Worm (Caenorhabditis elegans): ENCODE results near the gene F44G4.3.

F44G4.3 gene

ce11 chrII:9017628-9018027, 20.2 kb upstream of the F44G4.3 start:
- no peak for TF ChIP-seq unc-30 (tag; optimal IDR thresholded peaks at IDR 0.05)
- TF ChIP-seq C34B4.2 (tag; optimal IDR thresholded peaks at IDR 0.05): no peak
- TF ChIP-seq nhr-47 (tag; optimal IDR thresholded peaks at IDR 0.05): no peak
- no peak for TF ChIP-seq aly-2 (tag; optimal IDR thresholded peaks at IDR 0.05)
- TF ChIP-seq fkh-8 (tag; optimal IDR thresholded peaks at IDR 0.05): no peak
- no peak for TF ChIP-seq lin-39 (tag; optimal IDR thresholded peaks at IDR 0.05)
- no peak for TF ChIP-seq F16B12.6 (tag; optimal IDR thresholded peaks at IDR 0.05)
- no peak for TF ChIP-seq mep-1 (tag; optimal IDR thresholded peaks at IDR 0.05)
- no peak for TF ChIP-seq rnt-1 (tag; optimal IDR thresholded peaks at IDR 0.05)
- TF ChIP-seq elt-3 (tag; optimal IDR thresholded peaks at IDR 0.05): no peak
- TF ChIP-seq tbx-2 (tag; optimal IDR thresholded peaks at IDR 0.05): no peak
- TF ChIP-seq lin-15B (tag; optimal IDR thresholded peaks at IDR 0.05): no peak
- TF ChIP-seq mef-2 (tag; optimal IDR thresholded peaks at IDR 0.05): no peak
- TF ChIP-seq nhr-12 (tag; optimal IDR thresholded peaks at IDR 0.05): no peak
- TF ChIP-seq nhr-76 (tag; optimal IDR thresholded peaks at IDR 0.05): no peak
- TF ChIP-seq unc-86 (tag; optimal IDR thresholded peaks at IDR 0.05): no peak
- TF ChIP-seq dsc-1 (tag; optimal IDR thresholded peaks at IDR 0.05): no peak
- TF ChIP-seq ces-1 (GFP tag; optimal IDR thresholded peaks at IDR 0.05): no peak

ce11 chrII:9014877-9015505, 17.5 kb upstream of the F44G4.3 start:
- TF ChIP-seq rnt-1 (tag; optimal IDR thresholded peaks at IDR 0.05) (peak; percentile 7), nhr-71 (tag; optimal IDR thresholded peaks at IDR 0.05) (peak; percentile 21), fkh-10 (GFP tag; optimal IDR thresholded peaks at IDR 0.05) (no peak), unc-86 (tag; optimal IDR thresholded peaks at IDR 0.05) (no peak), ceh-82 (tag; optimal IDR thresholded peaks at IDR 0.05) (no peak), blmp-1 (tag; optimal IDR thresholded peaks at IDR 0.05) (peak; percentile 53), lin-14 (GFP tag; optimal IDR thresholded peaks at IDR 0.05) (peak; percentile 70), fkh-8 (tag; optimal IDR thresholded peaks at IDR 0.05) (peak; percentile 60), dsc-1 (tag; optimal IDR thresholded peaks at IDR 0.05) (peak; percentile 92), efl-1 (optimal IDR thresholded peaks at IDR 0.05) (no peak), efl-1 (GFP tag; optimal IDR thresholded peaks at IDR 0.05 in 1 of 2) (peak in 1 of 2 experiments; percentile 37), egl-13 (tag; optimal IDR thresholded peaks at IDR 0.05) (peak; percentile 38)

ce11 chrII:9014188-9014587, 16.7 kb upstream of the F44G4.3 start:
- TF ChIP-seq dsc-1 (tag; optimal IDR thresholded peaks at IDR 0.05) (peak; percentile 61), elt-2 (tag; optimal IDR thresholded peaks at IDR 0.05) (peak; percentile 37), nhr-28 (tag; optimal IDR thresholded peaks at IDR 0.05) (no peak)

- TF ChIP-seq xbp-1 (tag; optimal IDR thresholded peaks at IDR 0.05) (peak; percentile 30), swsn-7 (tag; optimal IDR thresholded peaks at IDR 0.05) (peak; percentile 16), nhr-47 (tag; optimal IDR thresholded peaks at IDR 0.05) (peak; percentile 19), nhr-20 (tag; optimal IDR thresholded peaks at IDR 0.05) (peak; percentile 14), egl-13 (tag; optimal IDR thresholded peaks at IDR 0.05) (peak; percentile 2), lin-14 (GFP tag; optimal IDR thresholded peaks at IDR 0.05) (peak; percentile 67), nhr-90 (tag; optimal IDR thresholded peaks at IDR 0.05; ENCODE audit: poor library complexity) (no peak), mdl-1 (tag; optimal IDR thresholded peaks at IDR 0.05) (peak in 1 of 2 experiments; percentile 75), lsy-2 (tag; optimal IDR thresholded peaks at IDR 0.05) (peak in 1 of 2 experiments; percentile 0), fkh-8 (tag; optimal IDR thresholded peaks at IDR 0.05) (peak; percentile 67), Y116A8C.19 (tag; optimal IDR thresholded peaks at IDR 0.05; ENCODE audit: borderline replicate concordance) (no peak), tbx-2 (tag; optimal IDR thresholded peaks at IDR 0.05) (peak; percentile 10), irx-1 (tag; optimal IDR thresholded peaks at IDR 0.05) (peak; percentile 1), nhr-71 (tag; optimal IDR thresholded peaks at IDR 0.05) (peak; percentile 49), isw-1 (GFP tag; IDR thresholded peaks at IDR 0.05) (no peak), efl-1 (optimal IDR thresholded peaks at IDR 0.05) (no peak), efl-1 (GFP tag; optimal IDR thresholded peaks at IDR 0.05 in 1 of 2) (peak in 1 of 2 experiments; percentile 93)
Observed at ce11 chrII:9013341-9013740, 15.9 kb upstream of the F44G4.3 start.
